Worm (Caenorhabditis elegans): ENCODE measurements around the gene C23G10.10.

DNA sequence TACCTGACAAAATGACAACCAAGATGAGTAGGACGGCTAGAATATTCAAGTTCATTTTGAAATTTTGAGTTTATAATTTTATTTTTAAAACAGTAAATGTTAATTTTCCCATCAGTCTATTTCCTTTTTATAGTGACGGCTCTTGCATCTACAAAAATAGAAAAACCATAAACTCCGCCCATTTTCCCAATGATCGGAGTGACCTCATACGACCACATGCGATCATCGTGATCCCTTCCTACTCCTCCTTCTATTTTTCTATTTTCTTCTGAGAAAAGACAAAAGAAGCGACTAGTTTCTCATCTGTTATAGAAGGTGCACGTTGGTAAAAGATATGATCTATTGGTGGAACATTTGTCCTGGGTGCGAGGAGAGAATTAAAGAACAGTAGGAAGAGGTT is 1.7 kb upstream of the C23G10.10 start, which contains the start of gene C23G10.11:
- TF ChIP-seq daf-19 (GFP tag; conservative IDR thresholded peaks at IDR 0.05) = no peak
- no peak for TF ChIP-seq mep-1 (tag; optimal IDR thresholded peaks at IDR 0.05)
- TF ChIP-seq dpl-1 (GFP tag; optimal IDR thresholded peaks at IDR 0.05) = no peak
- TF ChIP-seq pqm-1 (tag; optimal IDR thresholded peaks at IDR 0.05) = no peak
- TF ChIP-seq mes-2 (tag; optimal IDR thresholded peaks at IDR 0.05; ENCODE audit: poor library complexity, severe bottlenecking) = no peak
